Worm (Caenorhabditis elegans): ENCODE measurements around the gene oac-12.

The oac-12 gene

ce11 chrV:4346799-4347198 is 14.4 kb upstream of the oac-12 start, which contains the start of gene mcm-7 (continued):
- peak; percentile 17 to 84 (median 37) for TF ChIP-seq lin-35 (GFP tag; optimal IDR thresholded peaks at IDR 0.05)
- TF ChIP-seq ceh-91 (GFP tag; IDR thresholded peaks at IDR 0.05), result peak; percentile 74
- TF ChIP-seq madf-8 (GFP tag; conservative IDR thresholded peaks at IDR 0.05), result peak; percentile 76
- no peak for TF ChIP-seq Y79H2A.3 (GFP tag; conservative IDR thresholded peaks at IDR 0.05)
- peak; percentile 64 for TF ChIP-seq lsl-1 (GFP tag; optimal IDR thresholded peaks at IDR 0.05)
- no peak for TF ChIP-seq attf-6 (GFP tag; IDR thresholded peaks at IDR 0.05)
- no peak for TF ChIP-seq mxl-1 (tag; optimal IDR thresholded peaks at IDR 0.05)
- no peak for TF ChIP-seq tbx-9 (tag; optimal IDR thresholded peaks at IDR 0.05; ENCODE audit: borderline replicate concordance)
- TF ChIP-seq K11D2.4 (GFP tag; IDR thresholded peaks at IDR 0.05), result no peak
- peak; percentile 45 for TF ChIP-seq F23B12.7 (tag; optimal IDR thresholded peaks at IDR 0.05; ENCODE audit: insufficient read depth)
- peak; percentile 51; the same call in 1 of the 2 replicates for TF ChIP-seq mcd-1 (GFP tag; IDR thresholded peaks at IDR 0.05)
- TF ChIP-seq xnd-1 (tag; optimal IDR thresholded peaks at IDR 0.05), result peak; percentile 62
- peak; percentile 27 for TF ChIP-seq snpc-1.3 (tag; optimal IDR thresholded peaks at IDR 0.05; ENCODE audit: insufficient read depth)
- no peak for TF ChIP-seq nhr-27 (tag; optimal IDR thresholded peaks at IDR 0.05)
- peak; percentile 93 for TF ChIP-seq F33H1.4 (GFP tag; IDR thresholded peaks at IDR 0.05)
- TF ChIP-seq egrh-3 (GFP tag; IDR thresholded peaks at IDR 0.05), result peak; percentile 70
- peak; percentile 53 for TF ChIP-seq snpc-3.4 (tag; optimal IDR thresholded peaks at IDR 0.05)
- TF ChIP-seq rcor-1 (GFP tag; IDR thresholded peaks at IDR 0.05), result peak; percentile 57; the same call in 1 of the 2 replicates
- peak; percentile 58 for TF ChIP-seq D2030.7 (GFP tag; IDR thresholded peaks at IDR 0.05)
- no peak for TF ChIP-seq him-1 (tag; optimal IDR thresholded peaks at IDR 0.05)
- peak; percentile 79 for TF ChIP-seq dpl-1 (GFP tag; optimal IDR thresholded peaks at IDR 0.05)
- TF ChIP-seq hmg-1.2 (GFP tag; IDR thresholded peaks at IDR 0.05), result peak; percentile 59
- TF ChIP-seq tbp1 (GFP tag; optimal IDR thresholded peaks at IDR 0.05), result peak; percentile 30
- 0 out of 2 replicates have a peak, but pooled peaks have one; percentile 47 for TF ChIP-seq pbrm-1 (GFP tag; IDR thresholded peaks at IDR 0.05)

ce11 chrV:4346325-4346724 is 14.0 kb upstream of the oac-12 start, which contains the start of gene hpo-18:
Gene hpo-18, minus strand, starts transcription at chrV:4346425.
- TF ChIP-seq C17E4.6 (GFP tag; IDR thresholded peaks at IDR 0.05), result no peak
- TF ChIP-seq nfyb-1 (GFP tag; IDR thresholded peaks at IDR 0.05), result no peak
- no peak for TF ChIP-seq Y95B8A.8 (GFP tag; IDR thresholded peaks at IDR 0.05)

ce11 chrV:4345714-4346113 is 13.4 kb upstream of the oac-12 start, which contains the start of gene figl-1:
Gene figl-1, minus strand, starts transcription at chrV:4345999.
- TF ChIP-seq F33H1.4 (GFP tag; IDR thresholded peaks at IDR 0.05) (peak; percentile 25; the same call in 1 of the 2 replicates), lin-54 (GFP tag; optimal IDR thresholded peaks at IDR 0.05) (peak; percentile 32), mcd-1 (GFP tag; IDR thresholded peaks at IDR 0.05) (peak; percentile 40; the same call in 1 of the 2 replicates), lin-35 (GFP tag; optimal IDR thresholded peaks at IDR 0.05) (no peak), lsy-27 (tag; optimal IDR thresholded peaks at IDR 0.05; ENCODE audit: borderline replicate concordance, insufficient read depth) (no peak), T07F8.4 (tag; optimal IDR thresholded peaks at IDR 0.05) (no peak), bed-2 (GFP tag; IDR thresholded peaks at IDR 0.05) (no peak), pbrm-1 (GFP tag; IDR thresholded peaks at IDR 0.05) (peak; percentile 23; the same call in 1 of the 2 replicates), athp-1 (tag; optimal IDR thresholded peaks at IDR 0.05) (peak; percentile 10), zim-3 (tag; optimal IDR thresholded peaks at IDR 0.05) (peak; percentile 12), madf-3 (GFP tag; IDR thresholded peaks at IDR 0.05) (0 out of 2 replicates have a peak, but pooled peaks have one; percentile 59), nfyb-1 (GFP tag; IDR thresholded peaks at IDR 0.05) (peak; percentile 56), F49E8.2 (tag; optimal IDR thresholded peaks at IDR 0.05; ENCODE audit: insufficient read depth) (peak; percentile 27), madf-6 (GFP tag; IDR thresholded peaks at IDR 0.05) (peak; percentile 47)

Measured in whole organism, young adult.